Fruit fly (Drosophila melanogaster): Measurements from ENCODE around the gene CG11658.

The CG11658 gene

DNA sequence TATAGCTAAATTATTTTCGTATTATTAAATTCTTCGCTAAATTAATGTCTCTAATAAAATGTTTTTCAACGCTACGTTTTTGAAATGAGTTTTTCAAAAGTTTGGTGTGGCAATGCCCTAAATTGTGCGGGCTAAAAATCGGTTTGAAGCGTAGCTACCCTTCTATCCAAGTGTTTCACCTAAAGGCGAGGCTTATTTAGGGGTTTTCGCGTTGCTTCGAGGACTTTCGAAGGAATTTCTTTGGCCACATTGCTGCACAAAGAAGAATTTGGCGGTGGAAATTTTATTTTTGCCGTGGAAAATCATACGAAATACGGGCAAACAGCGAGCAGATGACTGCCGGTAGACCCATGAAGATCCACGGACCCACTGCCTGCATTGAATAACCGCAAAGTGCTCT is 26.6 kb downstream of the CG11658 start, which contains the start of gene TfIIEalpha (continued):
- TF ChIP-seq row (GFP tag; IDR thresholded peaks at IDR 0.05) (peak; percentile 62), CG15601 (tag; optimal IDR thresholded peaks at IDR 0.05) (peak; percentile 42), Dek (tag; optimal IDR thresholded peaks at IDR 0.05) (peak; percentile 45), CG13624 (GFP tag; optimal IDR thresholded peaks at IDR 0.05) (peak; percentile 17), CG12104 (GFP tag; optimal IDR thresholded peaks at IDR 0.05) (no peak), mam (GFP tag; optimal IDR thresholded peaks at IDR 0.05) (peak; percentile 22), Myb (GFP tag; optimal IDR thresholded peaks at IDR 0.05) (peak; percentile 77), bcd (GFP tag; optimal IDR thresholded peaks at IDR 0.05) (peak; percentile 8), onecut (GFP tag; IDR thresholded peaks at IDR 0.05) (no peak), CG33213 (GFP tag; optimal IDR thresholded peaks at IDR 0.05) (peak; percentile 71)

DNA sequence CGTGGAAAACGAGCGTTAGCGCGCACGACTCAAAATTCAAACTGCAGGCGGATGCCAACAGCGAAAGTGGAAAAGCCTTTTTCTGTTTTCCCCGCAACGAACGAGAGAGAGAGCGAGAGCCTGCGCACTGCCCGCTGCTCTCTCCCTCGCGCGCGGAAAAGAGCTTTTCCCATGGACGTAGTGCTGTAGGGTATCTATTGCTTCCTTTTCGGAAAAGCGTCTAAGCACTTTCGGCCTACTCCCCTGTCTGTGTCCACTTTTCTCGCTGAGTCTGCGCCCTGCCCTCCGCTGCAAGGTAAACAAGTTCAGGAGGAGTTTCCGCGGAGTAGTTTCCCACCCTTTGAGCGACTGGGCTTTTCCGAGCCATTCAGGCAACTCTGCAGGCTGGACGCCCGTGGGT is 28.1 kb downstream of the CG11658 start, which contains the start of gene CG32085:
TSS of gene CG32085 (minus strand) at position 47 of the 400 bp plus-strand sequence.
- TF ChIP-seq nerfin-1 (tag; optimal IDR thresholded peaks at IDR 0.05) (peak; percentile 25), pan (optimal IDR thresholded peaks at IDR 0.05) (no peak), pan (GFP tag; optimal IDR thresholded peaks at IDR 0.05 in 1 of 2, IDR thresholded peaks at IDR 0.05 in 1 of 2) (peak in 1 of 2 experiments; percentile 54), BEAF-32 (GFP tag; optimal IDR thresholded peaks at IDR 0.05) (no peak), CG8478 (optimal IDR thresholded peaks at IDR 0.05) (no peak), Ets65A (GFP tag) (peak; percentile 92), CG10979 (tag; optimal IDR thresholded peaks at IDR 0.05) (peak; percentile 31), Jarid2 (GFP tag; optimal IDR thresholded peaks at IDR 0.05) (peak; percentile 51), CG31441 (GFP tag; IDR thresholded peaks at IDR 0.05) (peak; percentile 24; the same call in 1 of the 2 replicates), wek (GFP tag; optimal IDR thresholded peaks at IDR 0.05) (no peak), CG3407 (GFP tag; optimal IDR thresholded peaks at IDR 0.05) (no peak), lmd (GFP tag; IDR thresholded peaks at IDR 0.05) (peak; percentile 72; the same call in 1 of the 2 replicates), gem (tag; optimal IDR thresholded peaks at IDR 0.05) (peak; percentile 38), CG12219 (GFP tag; optimal IDR thresholded peaks at IDR 0.05) (peak; percentile 13), Hr78 (GFP tag; optimal IDR thresholded peaks at IDR 0.05) (no peak), Sry-δ (GFP tag; optimal IDR thresholded peaks at IDR 0.05) (peak; percentile 6), CG32532 (GFP tag; IDR thresholded peaks at IDR 0.05) (peak; percentile 91), CG31224 (GFP tag; IDR thresholded peaks at IDR 0.05) (0 out of 2 replicates have a peak, but pooled peaks have one; percentile 33), CG1832 (GFP tag; optimal IDR thresholded peaks at IDR 0.05) (peak; percentile 51), Optix (GFP tag; IDR thresholded peaks at IDR 0.05) (no peak), CG13123 (GFP tag; optimal IDR thresholded peaks at IDR 0.05) (no peak), CG4328 (GFP tag; optimal IDR thresholded peaks at IDR 0.05) (peak; percentile 4), sqz (GFP tag; optimal IDR thresholded peaks at IDR 0.05) (no peak), chm (GFP tag; IDR thresholded peaks at IDR 0.05) (peak; percentile 61; the same call in 1 of the 2 replicates), Fer1 (GFP tag; optimal IDR thresholded peaks at IDR 0.05) (peak; percentile 86), Trl (optimal IDR thresholded peaks at IDR 0.05) (peak; percentile 60 to 61), Trl (GFP tag; optimal IDR thresholded peaks at IDR 0.05) (peak; percentile 88), CG8281 (tag; optimal IDR thresholded peaks at IDR 0.05) (no peak), Mes4 (GFP tag; optimal IDR thresholded peaks at IDR 0.05) (peak; percentile 3), Oli (tag; optimal IDR thresholded peaks at IDR 0.05) (peak; percentile 1), CG9797 (GFP tag; optimal IDR thresholded peaks at IDR 0.05) (no peak), Drgx (GFP tag; IDR thresholded peaks at IDR 0.05) (peak; percentile 75), sens-2 (GFP tag; IDR thresholded peaks at IDR 0.05) (no peak), zfh1 (GFP tag; IDR thresholded peaks at IDR 0.05) (peak; percentile 67; the same call in 2 of the 3 replicates), pho (GFP tag; optimal IDR thresholded peaks at IDR 0.05) (peak; percentile 62), BtbVII (GFP tag; optimal IDR thresholded peaks at IDR 0.05) (peak; percentile 36), wor (GFP tag; IDR thresholded peaks at IDR 0.05) (no peak), ci (GFP tag; IDR thresholded peaks at IDR 0.05) (peak; percentile 79; the same call in 2 of the 3 replicates), CG13287 (GFP tag; IDR thresholded peaks at IDR 0.05; ENCODE audit: partially characterized antibody) (peak; percentile 18; the same call in 1 of the 2 replicates), dimm (GFP tag; IDR thresholded peaks at IDR 0.05) (no peak), Bgb (GFP tag; IDR thresholded peaks at IDR 0.05; ENCODE audit: partially characterized antibody) (no peak)

Data from whole organism, embryonic.